Worm (Caenorhabditis elegans) whole organism, L1 larva: ENCODE measurements around the gene nhr-193.
A peak's percentile ranks its signal among the peaks of the same experiment; 100 is the strongest.
"Not testable (repeated sequence)": the region's sequence is repeated elsewhere in the genome, so short reads cannot be mapped to it uniquely, and the experiment has no call there.

Experiments used
- C16A3.4 ChIP-seq: fragments of 150-350 bp; optimal IDR thresholded peaks from 2 replicates; lab custom pipeline; 2014; ENCODE audit warnings: missing biosample characterization, missing genetic modification characterization
- C34B4.2 ChIP-seq: sonication (generic microtip); optimal IDR thresholded peaks from 2 replicates; lab custom pipeline; 2017; ENCODE audit warnings: mild to moderate bottlenecking, missing genetic modification characterization, missing compliant biosample characterization
- aly-2 ChIP-seq: fragments of 150-350 bp; optimal IDR thresholded peaks from 2 replicates; lab custom pipeline; 2014; ENCODE audit warnings: missing biosample characterization, missing genetic modification characterization
- ama-1 ChIP-seq: fragments of 150-350 bp; optimal IDR thresholded peaks from 2 replicates; lab custom pipeline; 2014
- ceh-63 ChIP-seq: fragments of 200-800 bp; sonication (Bioruptor generic); optimal IDR thresholded peaks from 2 replicates; lab custom pipeline; 2018; ENCODE audit warnings: mild to moderate bottlenecking, missing genetic modification characterization, missing compliant biosample characterization
- ces-1 ChIP-seq: fragments of 150-350 bp; optimal IDR thresholded peaks from 2 replicates; lab custom pipeline; 2014; ENCODE audit warnings: missing biosample characterization, missing genetic modification reagents, missing genetic modification characterization
- dpl-1 ChIP-seq, 3 experiments: fragments of 150-350 bp in 2 of 3; sonication (generic microtip) in 1 of 3; optimal IDR thresholded peaks; 2 replicates each; lab custom pipeline; 2014 to 2017; ENCODE audit warnings: missing biosample characterization in 3 of 3, missing genetic modification characterization in 3 of 3, missing genetic modification reagents in 3 of 3
- dsc-1 ChIP-seq: sonication (generic microtip); optimal IDR thresholded peaks from 2 replicates; lab custom pipeline; 2016; ENCODE audit warnings: mild to moderate bottlenecking, missing genetic modification characterization, missing compliant biosample characterization
- efl-1 ChIP-seq, 4 experiments: fragments of 150-350 bp; optimal IDR thresholded peaks in 3 of 4; peaks in 1 of 4; 1 replicate in 1 of 4; 2 replicates in 3 of 4; lab custom pipeline; 2014; ENCODE audit warnings: missing biosample characterization in 2 of 4, missing genetic modification characterization in 2 of 4, missing genetic modification reagents in 2 of 4
- efl-3 ChIP-seq: fragments of 200-800 bp; sonication (Bioruptor generic); optimal IDR thresholded peaks from 2 replicates; lab custom pipeline; 2018; ENCODE audit warnings: mild to moderate bottlenecking, missing genetic modification characterization, missing compliant biosample characterization
- egl-13 ChIP-seq: sonication (generic microtip); optimal IDR thresholded peaks from 2 replicates; lab custom pipeline; 2016; ENCODE audit warnings: missing genotype, missing genetic modification reagents, missing genetic modification characterization, missing compliant biosample characterization
- fkh-10 ChIP-seq: sonication (generic microtip); optimal IDR thresholded peaks from 2 replicates; lab custom pipeline; 2017; ENCODE audit warnings: missing biosample characterization, missing genetic modification reagents, missing genetic modification characterization
- fkh-8 ChIP-seq: sonication (generic microtip); optimal IDR thresholded peaks from 2 replicates; lab custom pipeline; 2016; ENCODE audit warnings: mild to moderate bottlenecking, missing genetic modification characterization, missing compliant biosample characterization
- fos-1 ChIP-seq: fragments of 150-350 bp; optimal IDR thresholded peaks from 2 replicates; lab custom pipeline; 2014; ENCODE audit warnings: missing biosample characterization, missing genetic modification characterization
- grh-1 ChIP-seq: fragments of 200-800 bp; sonication (Bioruptor generic); IDR thresholded peaks from 2 replicates; pipeline ENCODE4 v1.3.6; 2022; ENCODE audit warnings: missing genetic modification reagents, missing genetic modification characterization, missing compliant biosample characterization
- hlh-4 ChIP-seq: sonication (generic microtip); optimal IDR thresholded peaks from 2 replicates; lab custom pipeline; 2016; ENCODE audit warnings: mild to moderate bottlenecking, missing genetic modification characterization, missing compliant biosample characterization
- irx-1 ChIP-seq: sonication (generic microtip); optimal IDR thresholded peaks from 2 replicates; lab custom pipeline; 2016; ENCODE audit warnings: missing genetic modification characterization, missing compliant biosample characterization
- lin-13 ChIP-seq: fragments of 150-350 bp; optimal IDR thresholded peaks from 2 replicates; lab custom pipeline; 2014; ENCODE audit warnings: missing biosample characterization, missing genetic modification reagents, missing genetic modification characterization
- lin-14 ChIP-seq: fragments of 200-800 bp; sonication (Bioruptor generic); optimal IDR thresholded peaks from 2 replicates; lab custom pipeline; 2018; ENCODE audit warnings: mild to moderate bottlenecking, missing genetic modification characterization, moderate library complexity, missing compliant biosample characterization
- lsy-2 ChIP-seq, 2 experiments: fragments of 150-350 bp; optimal IDR thresholded peaks; 2 replicates each; lab custom pipeline; 2014; ENCODE audit warnings: missing biosample characterization in 2 of 2, missing genetic modification characterization in 2 of 2
- mdl-1 ChIP-seq, 2 experiments: fragments of 150-350 bp; optimal IDR thresholded peaks; 2 replicates each; lab custom pipeline; 2014 to 2017; ENCODE audit warnings: missing biosample characterization in 2 of 2, missing genetic modification characterization in 2 of 2, inconsistent platforms in 1 of 2
- nhr-20 ChIP-seq: sonication (generic microtip); optimal IDR thresholded peaks from 2 replicates; lab custom pipeline; 2016; ENCODE audit warnings: mild to moderate bottlenecking, missing genetic modification characterization, missing compliant biosample characterization
- nhr-28 ChIP-seq: fragments of 150-350 bp; optimal IDR thresholded peaks from 2 replicates; lab custom pipeline; 2014; ENCODE audit warnings: missing biosample characterization, missing genetic modification characterization
- nhr-85 ChIP-seq: sonication (generic microtip); peaks from one replicate; lab custom pipeline; 2016; ENCODE audit warnings: missing genetic modification characterization, inconsistent platforms, missing compliant biosample characterization
- nhr-90 ChIP-seq: sonication (generic microtip); optimal IDR thresholded peaks from 2 replicates; lab custom pipeline; 2016; ENCODE audit warnings: mild to moderate bottlenecking, missing genetic modification characterization, missing compliant biosample characterization; ENCODE audit not compliant: poor library complexity
- pag-3 ChIP-seq: sonication (generic microtip); optimal IDR thresholded peaks from 2 replicates; lab custom pipeline; 2017; ENCODE audit warnings: missing genetic modification characterization, mild to moderate bottlenecking, missing compliant biosample characterization, antibody characterized with exemption, borderline replicate concordance; ENCODE audit not compliant: insufficient read depth
- skn-1 ChIP-seq: fragments of 150-350 bp; optimal IDR thresholded peaks from 2 replicates; lab custom pipeline; 2014; ENCODE audit warnings: missing biosample characterization, missing genetic modification characterization
- snpc-4 ChIP-seq: fragments of 150-350 bp; optimal IDR thresholded peaks from 2 replicates; lab custom pipeline; 2014; ENCODE audit warnings: missing biosample characterization, missing genetic modification characterization
- snu-23 ChIP-seq: sonication (generic microtip); optimal IDR thresholded peaks from 2 replicates; lab custom pipeline; 2016; ENCODE audit warnings: missing genetic modification characterization, missing compliant biosample characterization
- tlp-1 ChIP-seq: fragments of 150-350 bp; optimal IDR thresholded peaks from 2 replicates; lab custom pipeline; 2014; ENCODE audit warnings: missing biosample characterization, missing genetic modification characterization
- unc-130 ChIP-seq: fragments of 150-350 bp; optimal IDR thresholded peaks from 2 replicates; lab custom pipeline; 2017; ENCODE audit warnings: missing biosample characterization, missing genetic modification characterization, inconsistent platforms
- unc-98 ChIP-seq: fragments of 200-800 bp; sonication (Bioruptor generic); IDR thresholded peaks from 2 replicates; pipeline ENCODE4 v1.3.6; 2022; ENCODE audit warnings: missing genetic modification characterization, missing compliant biosample characterization
- xbp-1 ChIP-seq: sonication (generic microtip); optimal IDR thresholded peaks from 2 replicates; lab custom pipeline; 2016; ENCODE audit warnings: missing genetic modification characterization, missing compliant biosample characterization

nhr-193 gene

ce11 chrV:16336326-16336725 lies 5.8 kb upstream of the nhr-193 start, which contains the start of gene srw-87:
Gene srw-87, plus strand, starts transcription at chrV:16336626.
- no peak for TF ChIP-seq ceh-63 (GFP tag; lab: Kevin White, UChicago)
- no peak for TF ChIP-seq fkh-8 (tag; lab: Kevin White, UChicago)
- TF ChIP-seq irx-1 (tag; lab: Kevin White, UChicago) = no peak
- TF ChIP-seq ama-1 (lab: Kevin White, UChicago) = no peak
- no peak for TF ChIP-seq C34B4.2
- TF ChIP-seq ces-1 (GFP tag; lab: Kevin White, UChicago) = no peak
- no peak for TF ChIP-seq nhr-85 (tag; lab: Kevin White, UChicago)
- TF ChIP-seq lin-13 = no peak
- no peak for TF ChIP-seq efl-3 (GFP tag; lab: Kevin White, UChicago)
- TF ChIP-seq efl-1 (optimal IDR thresholded peaks at IDR 0.05; lab: Kevin White, UChicago) = no peak
- TF ChIP-seq efl-1 (GFP tag; optimal IDR thresholded peaks at IDR 0.05 in 1 of 2; lab: Kevin White, UChicago) = no peak
- no peak for TF ChIP-seq unc-130 (tag; lab: Kevin White, UChicago)

ce11 chrV:16338287-16339092 lies 3.6 kb upstream of the nhr-193 start, which contains the start of gene slc-9B.2:
Gene slc-9B.2, plus strand, starts transcription at chrV:16339042.
- TF ChIP-seq nhr-85 (tag; lab: Kevin White, UChicago) = peak; percentile 4
- peak in 1 of 2 experiments; percentile 7 for TF ChIP-seq efl-1 (optimal IDR thresholded peaks at IDR 0.05; lab: Kevin White, UChicago)
- TF ChIP-seq efl-1 (GFP tag; optimal IDR thresholded peaks at IDR 0.05 in 1 of 2; lab: Kevin White, UChicago) = not testable (repeated sequence)
- 0 out of 2 replicates have a peak, but pooled peaks have one; percentile 20 for TF ChIP-seq grh-1 (GFP tag; lab: Robert Waterston, UW)
- TF ChIP-seq nhr-90 (tag; lab: Kevin White, UChicago) = peak; percentile 37

- not testable (repeated sequence) for TF ChIP-seq efl-1 (optimal IDR thresholded peaks at IDR 0.05; lab: Kevin White, UChicago)
- TF ChIP-seq efl-1 (GFP tag; optimal IDR thresholded peaks at IDR 0.05 in 1 of 2; lab: Kevin White, UChicago) = peak in 1 of 2 experiments; percentile 7
- TF ChIP-seq snpc-4 (tag; lab: Kevin White, UChicago) = peak; percentile 47
Observed at ce11 chrV:16341497-16342257, 431 bp upstream of the nhr-193 start.

- TF ChIP-seq ceh-63 (GFP tag; lab: Kevin White, UChicago) (no peak), nhr-28 (tag; lab: Kevin White, UChicago) (no peak), aly-2 (tag; lab: Kevin White, UChicago) (no peak), fkh-10 (GFP tag; lab: Kevin White, UChicago) (no peak), egl-13 (tag; lab: Kevin White, UChicago) (no peak), irx-1 (tag; lab: Kevin White, UChicago) (no peak)
Observed at ce11 chrV:16346406-16347108, 4.4 kb downstream of the nhr-193 start, which contains the start of the genes W08G11.5 and W08G11.1. Gene W08G11.5, minus strand, starts transcription at chrV:16346506. Gene W08G11.1, plus strand, starts transcription at chrV:16347058.

ce11 chrV:16350061-16350460 lies 8.0 kb downstream of the nhr-193 start:
- TF ChIP-seq hlh-4 (tag; lab: Kevin White, UChicago) = peak; percentile 69
- no peak for TF ChIP-seq C16A3.4

- TF ChIP-seq lsy-2 (tag; optimal IDR thresholded peaks at IDR 0.05; lab: Kevin White, UChicago) (peak in 1 of 2 experiments; percentile 55), pag-3 (tag; lab: Kevin White, UChicago) (no peak), irx-1 (tag; lab: Kevin White, UChicago) (no peak), fkh-8 (tag; lab: Kevin White, UChicago) (peak; percentile 87), skn-1 (tag; lab: Kevin White, UChicago) (no peak), mdl-1 (tag; optimal IDR thresholded peaks at IDR 0.05; lab: Kevin White, UChicago) (peak in 1 of 2 experiments; percentile 39), fos-1 (tag; lab: Kevin White, UChicago) (no peak), nhr-90 (tag; lab: Kevin White, UChicago) (no peak), tlp-1 (tag; lab: Kevin White, UChicago) (no peak), ama-1 (lab: Kevin White, UChicago) (no peak), dsc-1 (tag; lab: Kevin White, UChicago) (peak; percentile 49), xbp-1 (tag; lab: Kevin White, UChicago) (peak; percentile 11), snu-23 (GFP tag; lab: Kevin White, UChicago) (peak; percentile 48), dpl-1 (GFP tag; optimal IDR thresholded peaks at IDR 0.05; lab: Kevin White, UChicago) (peak in 2 of 3 experiments; percentile 28 to 40), unc-130 (tag; lab: Kevin White, UChicago) (no peak), lin-14 (peak; percentile 89), unc-98 (no peak), efl-1 (optimal IDR thresholded peaks at IDR 0.05; lab: Kevin White, UChicago) (peak; percentile 42 to 43), efl-1 (GFP tag; optimal IDR thresholded peaks at IDR 0.05 in 1 of 2; lab: Kevin White, UChicago) (peak; percentile 30 to 89), nhr-20 (tag; lab: Kevin White, UChicago) (peak; percentile 57), aly-2 (tag; lab: Kevin White, UChicago) (no peak)
Observed at ce11 chrV:16350775-16351378, 8.8 kb downstream of the nhr-193 start.
